Fruit fly (Drosophila melanogaster): ENCODE data around the gene mtrm.

The mtrm gene

DNA sequence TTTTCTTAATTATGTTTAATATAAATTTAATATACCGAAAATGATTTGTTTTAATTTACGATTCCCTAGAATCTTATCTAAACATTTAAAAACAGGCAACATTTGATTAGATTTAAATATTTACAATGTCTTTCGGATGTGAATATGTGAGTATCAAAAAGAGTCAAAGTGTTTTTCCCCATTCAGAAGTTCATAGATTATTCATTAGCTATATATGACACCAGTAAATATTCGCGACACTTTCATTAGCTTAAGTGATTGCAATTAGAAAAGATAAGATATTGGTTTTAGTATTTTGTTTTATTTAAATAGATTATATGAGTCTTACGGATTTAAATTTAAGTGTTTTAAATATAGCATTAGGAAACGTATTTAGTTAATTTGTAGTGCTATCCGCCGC is 18.7 kb upstream of the mtrm start:
- TF ChIP-seq pb (GFP tag; optimal IDR thresholded peaks at IDR 0.05) (no peak), croc (GFP tag; conservative IDR thresholded peaks at IDR 0.05) (no peak), exex (tag; optimal IDR thresholded peaks at IDR 0.05) (peak; percentile 83), CG12219 (GFP tag; optimal IDR thresholded peaks at IDR 0.05) (no peak)

DNA sequence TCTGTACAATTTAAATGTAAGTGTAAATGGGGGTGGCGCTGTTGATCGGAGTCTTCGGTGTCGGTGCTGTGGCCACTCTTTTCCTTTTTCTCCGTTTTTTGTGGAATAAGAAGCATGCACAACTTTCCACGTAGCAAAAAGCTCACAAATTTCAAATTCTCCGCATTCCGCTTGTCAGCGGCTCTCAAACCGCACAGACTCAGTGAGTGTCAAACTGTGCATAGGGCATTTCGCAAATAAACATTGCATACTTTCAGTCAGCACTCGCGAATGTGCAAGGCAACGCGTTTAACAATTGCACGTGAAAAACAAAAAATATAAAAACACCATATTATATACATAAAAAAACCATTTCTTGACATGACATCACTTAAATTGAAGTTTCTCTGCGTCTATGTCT is 17.9 kb upstream of the mtrm start:
- TF ChIP-seq CG9215 (GFP tag; IDR thresholded peaks at IDR 0.05) (no peak), CG42726 (GFP tag; IDR thresholded peaks at IDR 0.05; ENCODE audit: partially characterized antibody) (peak; percentile 53; the same call in 1 of the 2 replicates), stwl (tag; optimal IDR thresholded peaks at IDR 0.05) (peak; percentile 29), MBD-R2 (GFP tag; IDR thresholded peaks at IDR 0.05) (peak; percentile 40; the same call in 1 of the 2 replicates), luna (GFP tag; optimal IDR thresholded peaks at IDR 0.05) (no peak), chm (GFP tag; IDR thresholded peaks at IDR 0.05) (0 out of 2 replicates have a peak, but pooled peaks have one; percentile 27), knrl (GFP tag; IDR thresholded peaks at IDR 0.05; ENCODE audit: partially characterized antibody) (peak; percentile 63), Rfx (GFP tag; IDR thresholded peaks at IDR 0.05) (peak; percentile 35; the same call in 1 of the 2 replicates), CG10209 (GFP tag; optimal IDR thresholded peaks at IDR 0.05) (no peak), Scr (GFP tag; IDR thresholded peaks at IDR 0.05; ENCODE audit: partially characterized antibody) (peak; percentile 25), E2f2 (GFP tag; IDR thresholded peaks at IDR 0.05) (peak; percentile 81), chinmo (GFP tag; IDR thresholded peaks at IDR 0.05; ENCODE audit: partially characterized antibody) (peak; percentile 65; the same call in 2 of the 4 replicates), CG13287 (GFP tag; IDR thresholded peaks at IDR 0.05; ENCODE audit: partially characterized antibody) (peak; percentile 24; the same call in 1 of the 2 replicates), bbx (GFP tag; IDR thresholded peaks at IDR 0.05; ENCODE audit: partially characterized antibody) (peak; percentile 46; the same call in 1 of the 2 replicates), CG2199 (GFP tag; IDR thresholded peaks at IDR 0.05) (peak; percentile 89), Drgx (GFP tag; IDR thresholded peaks at IDR 0.05) (0 out of 2 replicates have a peak, but pooled peaks have one; percentile 15), CTCF (GFP tag; optimal IDR thresholded peaks at IDR 0.05) (peak; percentile 35), zfh1 (GFP tag; IDR thresholded peaks at IDR 0.05) (0 out of 3 replicates have a peak, but pooled peaks have one; percentile 39), Dfd (GFP tag; optimal IDR thresholded peaks at IDR 0.05) (no peak), vnd (GFP tag; IDR thresholded peaks at IDR 0.05; ENCODE audit: partially characterized antibody) (peak; percentile 22; the same call in 1 of the 3 replicates), Dad (GFP tag; optimal IDR thresholded peaks at IDR 0.05) (no peak), dimm (GFP tag; IDR thresholded peaks at IDR 0.05) (no peak), rib (GFP tag; IDR thresholded peaks at IDR 0.05) (peak; percentile 41; the same call in 1 of the 2 replicates), shn (GFP tag; optimal IDR thresholded peaks at IDR 0.05) (no peak), ci (GFP tag; IDR thresholded peaks at IDR 0.05) (peak; percentile 66; the same call in 2 of the 3 replicates), CG6654 (GFP tag; optimal IDR thresholded peaks at IDR 0.05) (peak; percentile 100), HmgZ (tag; optimal IDR thresholded peaks at IDR 0.05) (peak; percentile 12), ato (GFP tag; IDR thresholded peaks at IDR 0.05; ENCODE audit: partially characterized antibody) (0 out of 2 replicates have a peak, but pooled peaks have one; percentile 25), Ravus (GFP tag; IDR thresholded peaks at IDR 0.05) (no peak), vvl (GFP tag; IDR thresholded peaks at IDR 0.05) (0 out of 2 replicates have a peak, but pooled peaks have one; percentile 12), Dp (GFP tag; optimal IDR thresholded peaks at IDR 0.05) (peak; percentile 69), cad (GFP tag; optimal IDR thresholded peaks at IDR 0.05) (peak; percentile 92), CG1233 (GFP tag; optimal IDR thresholded peaks at IDR 0.05) (no peak), CG1603 (tag; optimal IDR thresholded peaks at IDR 0.05) (peak; percentile 25), nerfin-2 (GFP tag; IDR thresholded peaks at IDR 0.05; ENCODE audit: partially characterized antibody) (peak; percentile 47; the same call in 1 of the 2 replicates), prd (optimal IDR thresholded peaks at IDR 0.05) (no peak), prd (GFP tag; IDR thresholded peaks at IDR 0.05) (0 out of 3 replicates have a peak, but pooled peaks have one; percentile 28), Opbp (GFP tag; IDR thresholded peaks at IDR 0.05; ENCODE audit: partially characterized antibody) (peak; percentile 72), CG14860 (GFP tag; IDR thresholded peaks at IDR 0.05; ENCODE audit: partially characterized antibody) (peak; percentile 55; the same call in 2 of the 3 replicates), CG34422 (GFP tag; IDR thresholded peaks at IDR 0.05) (0 out of 3 replicates have a peak, but pooled peaks have one; percentile 7), Xbp1 (GFP tag; optimal IDR thresholded peaks at IDR 0.05) (peak; percentile 2), tna (GFP tag; IDR thresholded peaks at IDR 0.05; ENCODE audit: partially characterized antibody) (peak; percentile 76), CG16813 (GFP tag; IDR thresholded peaks at IDR 0.05; ENCODE audit: partially characterized antibody) (0 out of 3 replicates have a peak, but pooled peaks have one; percentile 25), gcm2 (GFP tag; optimal IDR thresholded peaks at IDR 0.05) (no peak)
